Fruit fly (Drosophila melanogaster) Kc167 (cell line): ENCODE data around the gene CG5126.

ENCODE experiments used
- Myc ChIP-seq: fragments of >200 bp; optimal IDR thresholded peaks from 2 replicates; lab custom pipeline; 2017; ENCODE audit warnings: missing external identifiers
- Sin3A ChIP-seq: fragments of >200 bp; optimal IDR thresholded peaks from 2 replicates; lab custom pipeline; 2018; ENCODE audit warnings: missing external identifiers
- h ChIP-seq: fragments of >200 bp; optimal IDR thresholded peaks from 3 replicates; lab custom pipeline; 2018; ENCODE audit warnings: missing external identifiers
- insv ChIP-seq: fragments of >200 bp; optimal IDR thresholded peaks from 3 replicates; lab custom pipeline; 2018; ENCODE audit warnings: missing external identifiers
- psq ChIP-seq: fragments of >200 bp; optimal IDR thresholded peaks from 2 replicates; lab custom pipeline; 2017; ENCODE audit warnings: missing external identifiers
- ttk ChIP-seq: sonication (Bioruptor generic); optimal IDR thresholded peaks from 2 replicates; lab custom pipeline; 2017; ENCODE audit warnings: missing external identifiers

Gene CG5126

dm6 chr2L:1201396-1201837 is 17.6 kb upstream of the CG5126 start:
- TF ChIP-seq psq (lab: Kevin White, UChicago): no peak
- TF ChIP-seq Myc: no peak
- no peak for TF ChIP-seq insv (lab: Kevin White, UChicago)
- TF ChIP-seq Sin3A (lab: Kevin White, UChicago): no peak
- TF ChIP-seq h (lab: Kevin White, UChicago): no peak
- no peak for TF ChIP-seq ttk (lab: Kevin White, UChicago)

DNA sequence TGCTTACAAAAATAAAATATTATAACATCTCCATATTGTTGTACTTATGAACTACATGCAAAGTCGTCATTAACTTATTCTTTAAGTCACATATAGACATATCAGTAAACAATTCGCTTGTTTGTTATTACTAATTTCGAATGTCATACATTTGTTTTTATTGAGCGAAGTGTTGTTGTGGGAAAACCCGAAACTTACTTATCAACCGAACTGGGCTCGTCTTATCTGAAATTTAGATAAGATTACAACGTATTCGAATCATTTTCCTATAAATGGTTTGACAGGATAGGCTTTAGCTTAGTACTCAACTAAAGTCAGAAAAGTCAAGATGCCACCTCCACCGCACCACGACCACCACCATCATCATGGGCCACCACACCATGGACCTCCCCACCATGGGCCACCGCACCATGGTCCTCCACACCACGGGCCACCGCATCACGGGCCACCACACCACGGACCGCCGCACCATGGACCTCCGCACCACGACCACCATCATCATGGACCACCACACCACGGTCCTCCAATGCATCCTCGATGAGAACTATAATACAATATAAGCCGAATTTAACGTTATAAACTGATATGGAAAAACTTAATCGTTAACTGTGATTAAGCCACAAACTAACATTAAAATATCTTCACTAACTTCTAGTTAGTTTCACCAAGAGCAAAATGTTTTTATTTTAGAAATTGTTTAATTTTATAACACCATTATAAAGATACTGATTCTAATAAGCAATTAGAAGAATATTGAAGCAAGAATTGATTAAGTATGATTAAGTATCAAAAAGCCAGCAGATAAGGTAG is 16.3 kb upstream of the CG5126 start, which contains the start of the genes CG43349 and CG5011:
TSS of gene CG43349 (plus strand) at position 294 of the 810 bp plus-strand sequence.
TSS of gene CG5011 (plus strand) at position 760 of the 810 bp plus-strand sequence.
- TF ChIP-seq Sin3A (lab: Kevin White, UChicago) (no peak), h (lab: Kevin White, UChicago) (no peak), Myc (no peak), ttk (lab: Kevin White, UChicago) (no peak), psq (lab: Kevin White, UChicago) (no peak), insv (lab: Kevin White, UChicago) (no peak)

dm6 chr2L:1199166-1199565 is 15.3 kb upstream of the CG5126 start, which contains the start of the genes CG5139 and CG43348:
TSS of gene CG5139 (minus strand) at chr2L:1199266.
TSS of gene CG43348 (plus strand) at chr2L:1199412.
- TF ChIP-seq ttk (lab: Kevin White, UChicago) (no peak), psq (lab: Kevin White, UChicago) (no peak), h (lab: Kevin White, UChicago) (no peak), Myc (no peak), insv (lab: Kevin White, UChicago) (no peak), Sin3A (lab: Kevin White, UChicago) (no peak)

DNA sequence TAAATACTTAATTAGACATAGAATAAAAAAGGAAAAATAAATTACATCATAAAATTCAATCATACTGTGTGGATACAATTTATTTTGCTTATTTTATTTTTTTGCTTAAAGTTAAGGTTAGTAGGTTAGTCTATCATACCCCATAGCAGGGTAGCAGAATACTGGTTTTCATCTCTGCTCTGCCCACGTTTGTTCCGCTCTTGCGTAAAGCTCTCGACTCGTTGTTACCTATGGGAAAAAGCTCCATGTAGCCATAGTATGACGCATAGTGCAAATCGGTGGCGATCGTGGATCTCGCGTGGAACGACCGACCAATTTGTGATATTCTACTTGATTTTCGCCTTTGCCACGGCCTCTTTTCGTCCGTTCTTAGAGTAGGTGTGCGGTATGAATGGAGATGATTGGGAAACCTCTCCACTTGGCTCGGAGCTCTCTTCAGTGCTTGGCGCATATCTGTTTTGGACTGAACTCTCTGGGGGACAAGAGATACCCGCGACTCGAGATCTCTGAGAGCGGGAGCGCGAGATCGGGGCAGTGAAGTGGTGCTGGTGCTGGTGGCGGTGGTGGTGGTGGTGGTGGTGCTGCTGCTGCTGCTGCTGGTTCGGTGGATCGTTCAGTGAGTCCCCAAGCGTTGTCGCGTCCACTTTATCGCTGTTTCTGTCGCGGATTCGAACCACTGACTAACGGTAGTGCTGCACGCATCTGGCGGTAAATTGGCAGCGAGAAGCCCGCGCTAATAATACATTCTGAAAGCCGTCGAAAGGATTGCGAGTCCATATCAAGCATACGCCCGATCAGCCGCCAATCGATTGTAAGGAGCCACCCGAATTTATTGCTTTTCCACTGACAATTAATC is 2.0 kb upstream of the CG5126 start, which contains the start of gene CG5001:
TSS of gene CG5001 (plus strand) at position 116 of the 856 bp plus-strand sequence.
- TF ChIP-seq psq (lab: Kevin White, UChicago): no peak
- no peak for TF ChIP-seq h (lab: Kevin White, UChicago)
- TF ChIP-seq insv (lab: Kevin White, UChicago): no peak
- TF ChIP-seq Sin3A (lab: Kevin White, UChicago): no peak
- TF ChIP-seq Myc: no peak
- no peak for TF ChIP-seq ttk (lab: Kevin White, UChicago)

DNA sequence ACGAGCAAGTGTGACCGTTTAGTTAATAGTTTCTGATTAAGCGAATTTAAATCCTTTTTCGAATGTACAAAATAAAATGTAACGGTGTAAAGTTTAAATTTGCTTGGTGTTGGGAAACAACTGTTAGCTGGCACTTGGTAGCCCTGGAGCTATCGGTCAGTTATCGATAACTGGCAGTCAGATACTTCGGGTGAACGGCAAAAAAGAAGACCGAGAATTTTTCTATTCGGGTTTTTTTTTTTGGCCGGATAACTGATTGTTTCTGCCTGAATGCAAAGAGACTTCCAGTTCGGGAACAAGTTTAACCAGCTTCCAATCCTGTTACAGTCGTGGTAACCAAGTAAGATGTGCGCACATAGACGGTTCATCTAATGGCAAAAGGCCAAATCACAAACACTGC is 6.3 kb downstream of the CG5126 start, which contains the start of gene CG4896:
TSS of gene CG4896 (plus strand) at position 169 of the 400 bp plus-strand sequence.
- TF ChIP-seq Sin3A (lab: Kevin White, UChicago): no peak
- no peak for TF ChIP-seq Myc
- TF ChIP-seq h (lab: Kevin White, UChicago): no peak
- TF ChIP-seq psq (lab: Kevin White, UChicago): no peak

DNA sequence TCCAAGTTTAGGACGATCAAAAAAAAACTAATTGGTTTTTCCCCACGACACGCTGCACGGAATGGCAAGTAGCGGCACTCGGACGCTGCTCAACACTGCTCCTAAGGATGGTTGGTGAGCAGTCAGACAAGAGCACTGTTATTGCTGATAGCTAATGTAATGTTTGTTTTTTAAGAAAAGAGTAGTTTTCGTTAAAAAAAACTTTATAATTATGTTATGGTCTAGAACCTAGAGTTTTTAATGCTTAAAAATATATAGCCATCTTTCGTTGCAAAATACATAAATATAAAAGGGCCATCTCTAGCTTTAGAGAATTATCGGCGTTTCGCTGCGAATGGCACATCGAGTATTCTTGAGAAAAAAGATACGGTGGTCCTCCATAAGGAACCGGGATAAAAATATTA is 11.1 kb downstream of the CG5126 start, which contains the start of the genes Charon and CG4887:
TSS of gene Charon (minus strand) at position 102 of the 404 bp plus-strand sequence.
TSS of gene CG4887 (plus strand) at position 306 of the 404 bp plus-strand sequence.
- TF ChIP-seq ttk (lab: Kevin White, UChicago): no peak
- no peak for TF ChIP-seq Myc
- TF ChIP-seq h (lab: Kevin White, UChicago): no peak
- TF ChIP-seq psq (lab: Kevin White, UChicago): no peak
- no peak for TF ChIP-seq insv (lab: Kevin White, UChicago)
- no peak for TF ChIP-seq Sin3A (lab: Kevin White, UChicago)

DNA sequence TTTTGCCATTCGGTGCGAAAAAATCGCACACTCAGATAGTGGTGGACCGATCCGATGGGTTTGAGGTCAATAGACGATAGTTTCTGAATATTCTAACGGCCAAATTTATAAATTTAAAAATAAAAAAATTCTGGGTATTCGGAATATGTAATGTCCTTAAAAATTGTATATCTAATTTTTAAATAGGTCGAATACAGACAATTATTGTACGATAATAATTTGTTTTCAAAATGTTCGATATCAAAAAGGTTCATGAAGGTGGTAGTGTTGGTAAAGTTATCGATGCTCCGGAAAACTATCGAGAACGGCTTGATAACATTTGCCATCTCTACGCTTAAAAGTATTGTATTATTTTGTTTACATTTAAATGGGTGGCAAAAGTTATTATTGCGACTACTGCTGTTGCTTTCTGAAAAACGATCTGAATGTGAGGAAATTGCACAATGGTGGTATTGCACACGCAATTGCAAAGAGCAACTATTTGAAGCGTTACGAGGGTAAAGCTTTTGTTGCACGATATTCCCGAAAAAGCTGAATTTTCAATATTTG is 13.9 kb downstream of the CG5126 start, which contains the start of the genes CG31922 and Plap:
TSS of gene CG31922 (plus strand) at position 315 of the 549 bp plus-strand sequence.
TSS of gene Plap (minus strand) at position 499 of the 549 bp plus-strand sequence.
- TF ChIP-seq Sin3A (lab: Kevin White, UChicago) (no peak), ttk (lab: Kevin White, UChicago) (no peak), psq (lab: Kevin White, UChicago) (no peak), Myc (no peak), insv (lab: Kevin White, UChicago) (no peak), h (lab: Kevin White, UChicago) (no peak)

DNA sequence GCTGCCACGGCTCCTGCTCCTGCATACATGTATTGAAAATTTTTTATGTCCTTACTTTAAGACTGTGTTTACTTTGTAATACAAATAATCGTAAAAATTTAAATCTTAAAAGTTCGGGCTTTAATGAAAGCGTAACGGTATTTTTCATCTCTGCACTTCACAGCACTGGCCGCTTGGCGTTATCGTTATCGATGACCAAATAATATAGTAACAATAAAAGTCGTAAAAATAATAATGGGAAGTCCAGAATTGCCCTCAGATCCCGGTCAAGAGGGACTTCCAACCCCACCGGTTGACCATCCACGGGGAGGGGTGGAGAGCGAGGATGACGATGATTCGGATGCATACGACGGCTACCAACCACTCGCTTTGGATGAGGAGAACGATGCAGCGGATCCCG is 17.5 kb downstream of the CG5126 start, which contains the start of gene CG14341:
TSS of gene CG14341 (plus strand) at position 181 of the 400 bp plus-strand sequence.
- TF ChIP-seq insv (lab: Kevin White, UChicago) (no peak), Myc (no peak), Sin3A (lab: Kevin White, UChicago) (no peak), ttk (lab: Kevin White, UChicago) (no peak), h (lab: Kevin White, UChicago) (no peak), psq (lab: Kevin White, UChicago) (no peak)

- TF ChIP-seq Myc (no peak), psq (lab: Kevin White, UChicago) (no peak), ttk (lab: Kevin White, UChicago) (no peak), insv (lab: Kevin White, UChicago) (no peak), h (lab: Kevin White, UChicago) (no peak), Sin3A (lab: Kevin White, UChicago) (no peak)
Measured at dm6 chr2L:1164294-1164693, 19.5 kb downstream of the CG5126 start, which contains the start of gene IntS14. TSS of gene IntS14 (plus strand) at chr2L:1164443.

DNA sequence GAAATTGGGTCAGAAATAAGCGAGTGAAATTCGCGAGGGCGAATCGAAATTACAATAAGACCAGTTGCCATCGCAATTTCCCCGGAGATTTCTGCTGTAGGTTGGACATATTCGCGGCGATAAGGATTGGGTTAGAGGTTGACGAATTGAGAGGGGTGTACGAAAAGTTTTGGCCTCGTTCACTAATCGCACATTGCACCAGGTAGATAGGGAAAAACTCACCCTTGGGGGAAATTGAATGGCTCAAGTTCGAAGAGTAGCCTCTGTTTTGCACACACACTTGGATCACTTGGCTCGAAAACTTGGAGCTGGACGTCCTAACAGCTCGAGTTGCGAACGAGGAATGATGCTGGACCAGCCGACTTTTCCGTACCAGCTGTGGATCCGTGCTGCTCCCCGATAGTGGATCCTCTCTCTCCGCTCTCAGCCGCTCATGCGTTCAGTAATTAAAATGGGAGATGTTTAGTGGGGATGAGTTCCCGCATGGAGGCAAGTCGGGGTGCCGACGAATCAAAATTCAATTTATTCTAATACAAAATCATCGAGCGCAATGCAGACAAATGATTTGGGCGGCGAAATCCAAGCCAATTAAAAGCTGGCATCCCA is 20.2 kb downstream of the CG5126 start, which contains the start of gene CG5080:
TSS of gene CG5080 (minus strand) at position 349 of the 606 bp plus-strand sequence.
- no peak for TF ChIP-seq Sin3A (lab: Kevin White, UChicago)
- no peak for TF ChIP-seq Myc
- TF ChIP-seq h (lab: Kevin White, UChicago): no peak
- TF ChIP-seq psq (lab: Kevin White, UChicago): no peak
- no peak for TF ChIP-seq ttk (lab: Kevin White, UChicago)
- no peak for TF ChIP-seq insv (lab: Kevin White, UChicago)
